Fruit fly (Drosophila melanogaster) whole organism, embryonic: ENCODE measurements around the gene CG34354.

Experiments used
- Optix ChIP-seq: fragments of 200-800 bp; sonication (Bioruptor generic); IDR thresholded peaks from 3 replicates; pipeline ENCODE4 v1.3.6; 2022; ENCODE audit warnings: missing biosample characterization, missing genetic modification characterization
- sob ChIP-seq: fragments of 200-800 bp; sonication (Bioruptor generic); IDR thresholded peaks from 2 replicates; pipeline ENCODE4 v1.3.6; 2022; ENCODE audit warnings: missing biosample characterization, missing genetic modification characterization

dm6 chr3R:28146396-28146930 lies at the start of gene CG34354:
- TF ChIP-seq sob (GFP tag; lab: Robert Waterston, UW) (no peak), Optix (GFP tag; lab: Robert Waterston, UW) (no peak)
